Fruit fly (Drosophila melanogaster): ENCODE results near the gene opm.

dm6 chrX:15082681-15083080 is 16.4 kb upstream of the opm start, which contains the start of gene CG33178:
- no peak for TF ChIP-seq cnc (optimal IDR thresholded peaks at IDR 0.05)
- TF ChIP-seq kay (GFP tag; ENCODE audit: borderline replicate concordance) = no peak
- no peak for TF ChIP-seq CG7045 (GFP tag; optimal IDR thresholded peaks at IDR 0.05)
- TF ChIP-seq cic (GFP tag; optimal IDR thresholded peaks at IDR 0.05) = no peak
- no peak for TF ChIP-seq CG11617 (GFP tag; optimal IDR thresholded peaks at IDR 0.05)
- no peak for TF ChIP-seq Mnt (GFP tag; optimal IDR thresholded peaks at IDR 0.05)
- no peak for TF ChIP-seq Crg-1 (GFP tag; optimal IDR thresholded peaks at IDR 0.05)
- TF ChIP-seq Clk (GFP tag; optimal IDR thresholded peaks at IDR 0.05) = no peak
- TF ChIP-seq pad (GFP tag; optimal IDR thresholded peaks at IDR 0.05) = no peak
- TF ChIP-seq CG33017 (tag; optimal IDR thresholded peaks at IDR 0.05) = no peak
- TF ChIP-seq CG14711 (tag; optimal IDR thresholded peaks at IDR 0.05) = no peak

Measured in whole organism, adult.